Fruit fly (Drosophila melanogaster): ENCODE measurements around the gene Csl4.

dm6 chr2L:11091111-11091510 is 32.3 kb downstream of the Csl4 start, which contains the start of gene Wdr59:
- TF ChIP-seq rgr (GFP tag; optimal IDR thresholded peaks at IDR 0.05) (no peak), pan (optimal IDR thresholded peaks at IDR 0.05) (no peak), usp (GFP tag; optimal IDR thresholded peaks at IDR 0.05) (no peak), Rel (GFP tag; optimal IDR thresholded peaks at IDR 0.05) (no peak), Rel (tag; optimal IDR thresholded peaks at IDR 0.05) (no peak), dsf (GFP tag; optimal IDR thresholded peaks at IDR 0.05; ENCODE audit: borderline replicate concordance) (no peak), Dfd (GFP tag; optimal IDR thresholded peaks at IDR 0.05) (no peak), jim (GFP tag; optimal IDR thresholded peaks at IDR 0.05) (no peak), h (GFP tag; optimal IDR thresholded peaks at IDR 0.05) (no peak), Sp1 (GFP tag; optimal IDR thresholded peaks at IDR 0.05) (no peak), sv (GFP tag; optimal IDR thresholded peaks at IDR 0.05) (peak; percentile 49)
